Worm (Caenorhabditis elegans): ENCODE data around the gene F36A4.4.

F36A4.4 gene

ce11 chrIV:4284989-4285388 lies 17.6 kb downstream of the F36A4.4 start:
- no peak for TF ChIP-seq B0310.2 (tag; optimal IDR thresholded peaks at IDR 0.05)
- no peak for TF ChIP-seq sea-1 (GFP tag; conservative IDR thresholded peaks at IDR 0.05)
- no peak for TF ChIP-seq tbx-11 (GFP tag; IDR thresholded peaks at IDR 0.05)
- no peak for TF ChIP-seq tbx-37 (GFP tag; conservative IDR thresholded peaks at IDR 0.05)
- no peak for TF ChIP-seq scrt-1 (GFP tag; IDR thresholded peaks at IDR 0.05)
- no peak for TF ChIP-seq ets-7 (tag; optimal IDR thresholded peaks at IDR 0.05)
- no peak for TF ChIP-seq flt-1 (GFP tag; IDR thresholded peaks at IDR 0.05)
- TF ChIP-seq hmbx-1 (tag; optimal IDR thresholded peaks at IDR 0.05) = no peak
- TF ChIP-seq ceh-36 (tag; optimal IDR thresholded peaks at IDR 0.05) = no peak
- TF ChIP-seq aly-1 (tag; optimal IDR thresholded peaks at IDR 0.05) = no peak
- TF ChIP-seq hnd-1 (tag; optimal IDR thresholded peaks at IDR 0.05) = no peak

ce11 chrIV:4288332-4288731 lies 20.9 kb downstream of the F36A4.4 start, which contains the start of gene srv-4:
TSS of gene srv-4 (minus strand) at chrIV:4288432.
- TF ChIP-seq flt-1 (GFP tag; IDR thresholded peaks at IDR 0.05) (no peak), ama-1 (optimal IDR thresholded peaks at IDR 0.05) (no peak), sea-1 (GFP tag; conservative IDR thresholded peaks at IDR 0.05) (no peak), ets-7 (tag; optimal IDR thresholded peaks at IDR 0.05) (no peak), F13C5.2 (tag; optimal IDR thresholded peaks at IDR 0.05) (no peak), hnd-1 (tag; optimal IDR thresholded peaks at IDR 0.05) (no peak), hmg-4 (GFP tag; optimal IDR thresholded peaks at IDR 0.05) (no peak), scrt-1 (GFP tag; IDR thresholded peaks at IDR 0.05) (no peak), B0310.2 (tag; optimal IDR thresholded peaks at IDR 0.05) (no peak)

ce11 chrIV:4289267-4289666 lies 21.8 kb downstream of the F36A4.4 start, which contains the start of gene F15E6.5:
TSS of gene F15E6.5 (plus strand) at chrIV:4289567.
- TF ChIP-seq ama-1 (optimal IDR thresholded peaks at IDR 0.05) (no peak), tbx-11 (GFP tag; IDR thresholded peaks at IDR 0.05) (no peak), tra-4 (tag; optimal IDR thresholded peaks at IDR 0.05) (no peak), flt-1 (GFP tag; IDR thresholded peaks at IDR 0.05) (no peak), sea-1 (GFP tag; conservative IDR thresholded peaks at IDR 0.05) (no peak), hmg-4 (GFP tag; optimal IDR thresholded peaks at IDR 0.05) (no peak)

DNA sequence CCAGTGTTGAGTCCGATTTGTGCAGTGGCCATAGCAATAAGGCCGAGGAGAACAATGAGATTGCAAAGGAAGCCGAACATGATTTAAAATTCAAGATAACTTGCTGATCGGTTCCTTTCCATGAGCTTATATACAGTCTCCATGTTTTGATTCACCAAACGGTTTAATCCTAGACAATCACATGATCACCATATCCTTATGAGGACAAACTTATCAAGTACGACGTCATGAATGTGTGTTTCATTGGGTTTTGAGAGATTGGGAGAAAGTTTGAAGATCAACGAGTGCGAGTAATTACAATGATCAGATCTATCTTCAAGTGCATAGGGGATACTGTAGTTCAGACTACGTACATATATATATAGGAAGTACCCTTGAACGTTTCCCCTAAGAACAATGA lies 23.1 kb downstream of the F36A4.4 start, which contains the start of gene dct-7:
dct-7 (minus strand) TSS at position 101 of the 400 bp plus-strand sequence.
- TF ChIP-seq ets-7 (tag; optimal IDR thresholded peaks at IDR 0.05) (no peak), tbx-37 (GFP tag; conservative IDR thresholded peaks at IDR 0.05) (no peak), hnd-1 (tag; optimal IDR thresholded peaks at IDR 0.05) (no peak), hmg-4 (GFP tag; optimal IDR thresholded peaks at IDR 0.05) (no peak), B0310.2 (tag; optimal IDR thresholded peaks at IDR 0.05) (no peak)

DNA sequence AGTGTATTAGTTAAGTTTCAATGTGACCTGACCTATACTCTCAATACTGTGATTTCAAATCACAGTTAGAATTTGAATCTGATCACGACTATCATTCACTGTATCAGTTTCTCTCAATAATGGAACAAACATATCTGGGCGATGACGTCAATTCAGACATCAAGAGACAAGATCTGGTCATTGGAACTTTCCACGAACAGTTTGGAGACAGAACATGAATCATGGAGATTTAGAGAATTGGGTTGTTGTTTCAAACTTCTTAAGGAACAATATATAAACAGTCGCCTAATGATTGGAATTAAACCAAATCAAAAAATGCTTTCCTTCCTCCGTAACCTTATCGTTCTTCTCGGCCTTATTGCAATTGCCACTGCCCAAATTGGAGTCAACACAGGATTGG lies 23.8 kb downstream of the F36A4.4 start, which contains the start of gene F15E6.4:
F15E6.4 (plus strand) TSS at position 301 of the 400 bp plus-strand sequence.
- TF ChIP-seq aly-1 (tag; optimal IDR thresholded peaks at IDR 0.05) = no peak

DNA sequence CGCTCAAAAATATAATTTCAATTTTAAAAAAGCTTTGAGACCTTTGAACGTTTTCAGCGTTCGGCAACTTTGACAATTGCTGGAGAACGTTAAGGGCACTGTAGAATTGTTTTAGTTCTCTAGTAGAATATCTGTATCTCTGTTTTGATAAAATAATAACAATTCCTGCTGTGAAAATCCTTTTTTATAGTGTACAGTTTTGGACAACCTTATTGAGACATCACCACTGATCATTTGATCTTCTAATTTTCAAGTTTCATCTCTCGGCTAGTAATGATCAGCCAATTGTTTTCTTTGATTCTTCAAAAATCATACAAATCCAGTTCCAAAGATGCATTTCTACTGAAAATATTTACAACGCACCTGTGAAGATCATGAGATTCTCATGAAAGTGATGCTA lies 25.1 kb downstream of the F36A4.4 start, which contains the start of gene F15E6.10:
F15E6.10 (plus strand) TSS at position 301 of the 400 bp plus-strand sequence.
- TF ChIP-seq tbx-37 (GFP tag; conservative IDR thresholded peaks at IDR 0.05) (no peak), ama-1 (optimal IDR thresholded peaks at IDR 0.05) (no peak), B0310.2 (tag; optimal IDR thresholded peaks at IDR 0.05) (no peak), ceh-13 (GFP tag; optimal IDR thresholded peaks at IDR 0.05) (no peak)

DNA sequence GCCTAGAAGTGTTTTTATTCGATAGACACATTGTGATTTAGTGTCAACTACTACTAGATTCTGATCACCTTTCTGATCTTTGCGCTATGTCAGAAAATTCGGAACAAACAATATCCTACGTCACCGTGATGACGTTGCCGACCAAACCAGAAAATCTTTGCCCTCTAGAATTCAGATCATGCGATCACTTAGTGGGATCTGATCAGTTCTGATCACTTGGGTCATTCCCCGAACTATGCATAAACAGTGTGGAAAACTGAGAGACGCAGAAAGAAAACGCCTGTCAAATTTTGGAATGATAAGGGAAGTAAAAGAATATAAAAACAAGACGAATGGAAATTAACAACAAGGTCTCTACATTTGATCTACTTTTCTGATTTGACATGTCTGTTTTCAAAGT lies 27.1 kb downstream of the F36A4.4 start, which contains the start of gene F15E6.3:
F15E6.3 (plus strand) TSS at position 344 of the 400 bp plus-strand sequence.
- TF ChIP-seq ets-7 (tag; optimal IDR thresholded peaks at IDR 0.05) = no peak
- no peak for TF ChIP-seq ceh-13 (GFP tag; optimal IDR thresholded peaks at IDR 0.05)
- no peak for TF ChIP-seq hmg-4 (GFP tag; optimal IDR thresholded peaks at IDR 0.05)
- no peak for TF ChIP-seq scrt-1 (GFP tag; IDR thresholded peaks at IDR 0.05)
- no peak for TF ChIP-seq pes-1 (GFP tag; IDR thresholded peaks at IDR 0.05)
- no peak for TF ChIP-seq ceh-36 (tag; optimal IDR thresholded peaks at IDR 0.05)
- TF ChIP-seq hnd-1 (tag; optimal IDR thresholded peaks at IDR 0.05) = no peak
- no peak for TF ChIP-seq tbx-37 (GFP tag; conservative IDR thresholded peaks at IDR 0.05)
- no peak for TF ChIP-seq hmbx-1 (tag; optimal IDR thresholded peaks at IDR 0.05)
- TF ChIP-seq F13C5.2 (tag; optimal IDR thresholded peaks at IDR 0.05) = no peak
- TF ChIP-seq B0310.2 (tag; optimal IDR thresholded peaks at IDR 0.05) = no peak
- TF ChIP-seq ama-1 (optimal IDR thresholded peaks at IDR 0.05) = no peak
- no peak for TF ChIP-seq aly-1 (tag; optimal IDR thresholded peaks at IDR 0.05)
- TF ChIP-seq flt-1 (GFP tag; IDR thresholded peaks at IDR 0.05) = no peak
- no peak for TF ChIP-seq tbx-11 (GFP tag; IDR thresholded peaks at IDR 0.05)
- no peak for TF ChIP-seq tra-4 (tag; optimal IDR thresholded peaks at IDR 0.05)
- no peak for TF ChIP-seq sea-1 (GFP tag; conservative IDR thresholded peaks at IDR 0.05)

DNA sequence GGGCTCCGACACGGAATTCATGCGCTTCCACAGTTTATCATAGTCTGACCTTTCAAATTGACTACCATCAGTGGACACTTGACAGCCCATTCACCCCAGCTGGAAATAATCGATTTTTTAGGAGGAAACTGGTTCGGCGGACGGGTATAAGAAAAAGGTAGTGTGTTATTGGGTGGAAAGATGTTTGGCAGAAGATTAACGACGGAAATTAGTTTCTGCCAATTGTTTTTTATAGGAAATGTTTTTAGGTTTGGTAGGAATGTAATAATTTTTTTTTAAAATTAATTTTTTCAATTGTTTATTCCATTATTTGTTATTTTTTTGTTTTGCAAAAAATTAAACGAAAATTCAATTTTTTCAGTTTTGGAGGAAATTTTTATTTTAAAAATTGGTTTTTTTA lies 31.6 kb downstream of the F36A4.4 start, which contains the start of gene F15E6.9:
F15E6.9 (minus strand) TSS at position 101 of the 400 bp plus-strand sequence.
- no peak for TF ChIP-seq scrt-1 (GFP tag; IDR thresholded peaks at IDR 0.05)
- TF ChIP-seq hmbx-1 (tag; optimal IDR thresholded peaks at IDR 0.05) = no peak
- TF ChIP-seq flt-1 (GFP tag; IDR thresholded peaks at IDR 0.05) = no peak
- no peak for TF ChIP-seq pes-1 (GFP tag; IDR thresholded peaks at IDR 0.05)
- TF ChIP-seq tbx-11 (GFP tag; IDR thresholded peaks at IDR 0.05) = no peak
- TF ChIP-seq ama-1 (optimal IDR thresholded peaks at IDR 0.05) = no peak
- no peak for TF ChIP-seq ceh-13 (GFP tag; optimal IDR thresholded peaks at IDR 0.05)

- TF ChIP-seq B0310.2 (tag; optimal IDR thresholded peaks at IDR 0.05) = no peak
- TF ChIP-seq F13C5.2 (tag; optimal IDR thresholded peaks at IDR 0.05) = no peak
- TF ChIP-seq ceh-36 (tag; optimal IDR thresholded peaks at IDR 0.05) = no peak
- TF ChIP-seq tra-4 (tag; optimal IDR thresholded peaks at IDR 0.05) = no peak
- no peak for TF ChIP-seq sea-1 (GFP tag; conservative IDR thresholded peaks at IDR 0.05)
- TF ChIP-seq ama-1 (optimal IDR thresholded peaks at IDR 0.05) = no peak
- no peak for TF ChIP-seq tbx-37 (GFP tag; conservative IDR thresholded peaks at IDR 0.05)
- TF ChIP-seq scrt-1 (GFP tag; IDR thresholded peaks at IDR 0.05) = no peak
- TF ChIP-seq hmbx-1 (tag; optimal IDR thresholded peaks at IDR 0.05) = no peak
- no peak for TF ChIP-seq hnd-1 (tag; optimal IDR thresholded peaks at IDR 0.05)
- TF ChIP-seq ceh-13 (GFP tag; optimal IDR thresholded peaks at IDR 0.05) = no peak
- TF ChIP-seq aly-1 (tag; optimal IDR thresholded peaks at IDR 0.05) = no peak
- TF ChIP-seq pes-1 (GFP tag; IDR thresholded peaks at IDR 0.05) = no peak
- no peak for TF ChIP-seq tbx-11 (GFP tag; IDR thresholded peaks at IDR 0.05)
- no peak for TF ChIP-seq ets-7 (tag; optimal IDR thresholded peaks at IDR 0.05)
- TF ChIP-seq hmg-4 (GFP tag; optimal IDR thresholded peaks at IDR 0.05) = no peak
- no peak for TF ChIP-seq flt-1 (GFP tag; IDR thresholded peaks at IDR 0.05)
Measured at ce11 chrIV:4299994-4300393, 32.6 kb downstream of the F36A4.4 start.

All from whole organism, early embryonic.